Worm (Caenorhabditis elegans) whole organism, L4/young adult: ENCODE data around the gene cysl-4.

Experiments used
- W03F9.2 ChIP-seq: fragments of 150-350 bp; optimal IDR thresholded peaks from 2 replicates; lab custom pipeline; 2014; ENCODE audit warnings: missing biosample characterization, missing genetic modification characterization
- dao-5 ChIP-seq: sonication (generic microtip); optimal IDR thresholded peaks from 2 replicates; lab custom pipeline; 2016; ENCODE audit warnings: missing genotype, missing genetic modification characterization, moderate library complexity, missing compliant biosample characterization

- TF ChIP-seq W03F9.2 (tag; lab: Kevin White, UChicago): no peak
- no peak for TF ChIP-seq dao-5 (tag; lab: Kevin White, UChicago)
Observed at ce11 chrV:2013824-2014223, 9.1 kb downstream of the cysl-4 start, which contains the start of gene F59A7.11.
